Worm (Caenorhabditis elegans) whole organism, L1 larva: ENCODE data around the gene C32D5.11.

ENCODE experiments used
- C16A3.4 ChIP-seq: fragments of 150-350 bp; optimal IDR thresholded peaks from 2 replicates; lab custom pipeline; 2014; ENCODE audit warnings: missing biosample characterization, missing genetic modification characterization
- C34B4.2 ChIP-seq: sonication (generic microtip); optimal IDR thresholded peaks from 2 replicates; lab custom pipeline; 2017; ENCODE audit warnings: mild to moderate bottlenecking, missing genetic modification characterization, missing compliant biosample characterization
- F16B12.6 ChIP-seq: fragments of 150-350 bp; optimal IDR thresholded peaks from 2 replicates; lab custom pipeline; 2014; ENCODE audit warnings: missing biosample characterization, missing genetic modification characterization
- Y116A8C.19 ChIP-seq: sonication (generic microtip); optimal IDR thresholded peaks from 2 replicates; lab custom pipeline; 2016; ENCODE audit warnings: missing compliant biosample characterization, missing genetic modification characterization, borderline replicate concordance
- aly-2 ChIP-seq: fragments of 150-350 bp; optimal IDR thresholded peaks from 2 replicates; lab custom pipeline; 2014; ENCODE audit warnings: missing biosample characterization, missing genetic modification characterization
- ama-1 ChIP-seq: fragments of 150-350 bp; optimal IDR thresholded peaks from 2 replicates; lab custom pipeline; 2014
- blmp-1 ChIP-seq: fragments of 150-350 bp; optimal IDR thresholded peaks from 2 replicates; lab custom pipeline; 2014; ENCODE audit warnings: missing biosample characterization, missing genetic modification characterization
- ceh-8 ChIP-seq: fragments of 200-800 bp; sonication (Bioruptor generic); optimal IDR thresholded peaks from 2 replicates; lab custom pipeline; 2018; ENCODE audit warnings: mild to moderate bottlenecking, missing genetic modification characterization, moderate library complexity, missing compliant biosample characterization
- dpl-1 ChIP-seq, 3 experiments: fragments of 150-350 bp in 2 of 3; sonication (generic microtip) in 1 of 3; optimal IDR thresholded peaks; 2 replicates each; lab custom pipeline; 2014 to 2017; ENCODE audit warnings: missing biosample characterization in 3 of 3, missing genetic modification characterization in 3 of 3, missing genetic modification reagents in 3 of 3
- dsc-1 ChIP-seq: sonication (generic microtip); optimal IDR thresholded peaks from 2 replicates; lab custom pipeline; 2016; ENCODE audit warnings: mild to moderate bottlenecking, missing genetic modification characterization, missing compliant biosample characterization
- efl-1 ChIP-seq, 4 experiments: fragments of 150-350 bp; optimal IDR thresholded peaks in 3 of 4; peaks in 1 of 4; 1 replicate in 1 of 4; 2 replicates in 3 of 4; lab custom pipeline; 2014; ENCODE audit warnings: missing biosample characterization in 2 of 4, missing genetic modification characterization in 2 of 4, missing genetic modification reagents in 2 of 4
- efl-3 ChIP-seq: fragments of 200-800 bp; sonication (Bioruptor generic); optimal IDR thresholded peaks from 2 replicates; lab custom pipeline; 2018; ENCODE audit warnings: mild to moderate bottlenecking, missing genetic modification characterization, missing compliant biosample characterization
- egl-13 ChIP-seq: sonication (generic microtip); optimal IDR thresholded peaks from 2 replicates; lab custom pipeline; 2016; ENCODE audit warnings: missing genotype, missing genetic modification reagents, missing genetic modification characterization, missing compliant biosample characterization
- elt-2 ChIP-seq: sonication (generic microtip); optimal IDR thresholded peaks from 2 replicates; lab custom pipeline; 2016; ENCODE audit warnings: missing genetic modification characterization, mild to moderate bottlenecking, inconsistent platforms, missing compliant biosample characterization, missing genetic modification reagents
- elt-3 ChIP-seq, 6 experiments: fragments of 150-350 bp in 1 of 6; sonication (generic microtip); optimal IDR thresholded peaks; 2 replicates each; lab custom pipeline; 2017 to 2018; ENCODE audit warnings: missing biosample characterization in 6 of 6, missing genetic modification characterization in 6 of 6, inconsistent platforms in 1 of 6
- ets-5 ChIP-seq: fragments of 200-800 bp; sonication (Bioruptor generic); IDR thresholded peaks from 2 replicates; pipeline ENCODE4 v1.3.6; 2022; ENCODE audit warnings: missing genetic modification characterization, missing compliant biosample characterization
- grh-1 ChIP-seq: fragments of 200-800 bp; sonication (Bioruptor generic); IDR thresholded peaks from 2 replicates; pipeline ENCODE4 v1.3.6; 2022; ENCODE audit warnings: missing genetic modification reagents, missing genetic modification characterization, missing compliant biosample characterization
- hlh-17 ChIP-seq: fragments of 200-800 bp; sonication (Bioruptor generic); optimal IDR thresholded peaks from 2 replicates; lab custom pipeline; 2018; ENCODE audit warnings: missing genetic modification characterization, mild to moderate bottlenecking, missing compliant biosample characterization, moderate library complexity, borderline replicate concordance
- hpl-2 ChIP-seq: fragments of 150-350 bp; optimal IDR thresholded peaks from 2 replicates; lab custom pipeline; 2014; ENCODE audit warnings: missing biosample characterization, missing genetic modification reagents, missing genetic modification characterization
- irx-1 ChIP-seq: sonication (generic microtip); optimal IDR thresholded peaks from 2 replicates; lab custom pipeline; 2016; ENCODE audit warnings: missing genetic modification characterization, missing compliant biosample characterization
- isw-1 ChIP-seq: fragments of 200-800 bp; sonication (Bioruptor generic); IDR thresholded peaks from 2 replicates; pipeline ENCODE4 v1.3.6; 2022; ENCODE audit warnings: missing genetic modification characterization, missing compliant biosample characterization
- jun-1 ChIP-seq: fragments of 150-350 bp; optimal IDR thresholded peaks from 2 replicates; lab custom pipeline; 2014; ENCODE audit warnings: missing biosample characterization, missing genetic modification reagents, missing genetic modification characterization
- lin-14 ChIP-seq: fragments of 200-800 bp; sonication (Bioruptor generic); optimal IDR thresholded peaks from 2 replicates; lab custom pipeline; 2018; ENCODE audit warnings: mild to moderate bottlenecking, missing genetic modification characterization, moderate library complexity, missing compliant biosample characterization
- lin-15B ChIP-seq: fragments of 150-350 bp; sonication (generic microtip); optimal IDR thresholded peaks from 3 replicates; lab custom pipeline; 2014; ENCODE audit warnings: missing biosample characterization, missing genetic modification characterization
- lin-35 ChIP-seq, 2 experiments: fragments of 150-350 bp; optimal IDR thresholded peaks; 2 replicates each; lab custom pipeline; 2014; ENCODE audit warnings: missing biosample characterization in 2 of 2, missing genetic modification characterization in 2 of 2, missing genetic modification reagents in 2 of 2
- lin-39 ChIP-seq: fragments of 150-350 bp; optimal IDR thresholded peaks from 2 replicates; lab custom pipeline; 2014; ENCODE audit warnings: missing biosample characterization, missing genetic modification reagents, missing genetic modification characterization
- lsy-2 ChIP-seq, 2 experiments: fragments of 150-350 bp; optimal IDR thresholded peaks; 2 replicates each; lab custom pipeline; 2014; ENCODE audit warnings: missing biosample characterization in 2 of 2, missing genetic modification characterization in 2 of 2
- mab-9 ChIP-seq: fragments of 200-800 bp; sonication (Bioruptor generic); IDR thresholded peaks from 2 replicates; pipeline ENCODE4 v1.3.6; 2022; ENCODE audit warnings: missing genetic modification reagents, missing genetic modification characterization, missing compliant biosample characterization
- mep-1 ChIP-seq: fragments of 150-350 bp; optimal IDR thresholded peaks from 2 replicates; lab custom pipeline; 2014; ENCODE audit warnings: missing biosample characterization, missing genetic modification characterization
- nhr-12 ChIP-seq: sonication (generic microtip); optimal IDR thresholded peaks from 2 replicates; lab custom pipeline; 2017; ENCODE audit warnings: missing biosample characterization, missing genetic modification characterization
- nhr-20 ChIP-seq: sonication (generic microtip); optimal IDR thresholded peaks from 2 replicates; lab custom pipeline; 2016; ENCODE audit warnings: mild to moderate bottlenecking, missing genetic modification characterization, missing compliant biosample characterization
- nhr-47 ChIP-seq: sonication (generic microtip); optimal IDR thresholded peaks from 2 replicates; lab custom pipeline; 2016; ENCODE audit warnings: mild to moderate bottlenecking, missing genetic modification characterization, moderate library complexity, missing compliant biosample characterization
- nhr-71 ChIP-seq: sonication (generic microtip); optimal IDR thresholded peaks from 2 replicates; lab custom pipeline; 2016; ENCODE audit warnings: mild to moderate bottlenecking, missing genetic modification characterization, moderate library complexity, missing compliant biosample characterization
- nhr-84 ChIP-seq: sonication (generic microtip); optimal IDR thresholded peaks from 2 replicates; lab custom pipeline; 2017; ENCODE audit warnings: missing biosample characterization, missing genetic modification characterization
- nhr-85 ChIP-seq: sonication (generic microtip); peaks from one replicate; lab custom pipeline; 2016; ENCODE audit warnings: missing genetic modification characterization, inconsistent platforms, missing compliant biosample characterization
- nhr-90 ChIP-seq: sonication (generic microtip); optimal IDR thresholded peaks from 2 replicates; lab custom pipeline; 2016; ENCODE audit warnings: mild to moderate bottlenecking, missing genetic modification characterization, missing compliant biosample characterization; ENCODE audit not compliant: poor library complexity
- pag-3 ChIP-seq: sonication (generic microtip); optimal IDR thresholded peaks from 2 replicates; lab custom pipeline; 2017; ENCODE audit warnings: missing genetic modification characterization, mild to moderate bottlenecking, missing compliant biosample characterization, antibody characterized with exemption, borderline replicate concordance; ENCODE audit not compliant: insufficient read depth
- pqm-1 ChIP-seq: sonication (generic microtip); optimal IDR thresholded peaks from 3 replicates; lab custom pipeline; 2017; ENCODE audit warnings: missing biosample characterization, missing genetic modification characterization
- rnt-1 ChIP-seq: sonication (generic microtip); optimal IDR thresholded peaks from 2 replicates; lab custom pipeline; 2016; ENCODE audit warnings: mild to moderate bottlenecking, missing genetic modification characterization, moderate library complexity, missing compliant biosample characterization
- snu-23 ChIP-seq: sonication (generic microtip); optimal IDR thresholded peaks from 2 replicates; lab custom pipeline; 2016; ENCODE audit warnings: missing genetic modification characterization, missing compliant biosample characterization
- swsn-7 ChIP-seq: sonication (generic microtip); optimal IDR thresholded peaks from 2 replicates; lab custom pipeline; 2016; ENCODE audit warnings: missing genetic modification characterization, missing compliant biosample characterization
- tbx-2 ChIP-seq: sonication (generic microtip); optimal IDR thresholded peaks from 2 replicates; lab custom pipeline; 2016; ENCODE audit warnings: missing genetic modification characterization, missing compliant biosample characterization
- tlp-1 ChIP-seq: fragments of 150-350 bp; optimal IDR thresholded peaks from 2 replicates; lab custom pipeline; 2014; ENCODE audit warnings: missing biosample characterization, missing genetic modification characterization
- unc-30 ChIP-seq: sonication (generic microtip); optimal IDR thresholded peaks from 2 replicates; lab custom pipeline; 2017; ENCODE audit warnings: missing biosample characterization, missing genetic modification characterization
- unc-86 ChIP-seq: sonication (generic microtip); optimal IDR thresholded peaks from 2 replicates; lab custom pipeline; 2016; ENCODE audit warnings: missing genetic modification characterization, missing compliant biosample characterization
- vab-15 ChIP-seq: sonication (generic microtip); optimal IDR thresholded peaks from 2 replicates; lab custom pipeline; 2017; ENCODE audit warnings: missing genotype, mild to moderate bottlenecking, missing genetic modification characterization, missing compliant biosample characterization
- xbp-1 ChIP-seq: sonication (generic microtip); optimal IDR thresholded peaks from 2 replicates; lab custom pipeline; 2016; ENCODE audit warnings: missing genetic modification characterization, missing compliant biosample characterization
- ztf-11 ChIP-seq, 2 experiments: sonication (generic microtip); optimal IDR thresholded peaks; 2 replicates each; lab custom pipeline; 2016 to 2017; ENCODE audit warnings: missing genetic modification characterization in 2 of 2, missing biosample characterization in 1 of 2, missing compliant biosample characterization in 1 of 2
- ztf-4 ChIP-seq: fragments of 150-350 bp; optimal IDR thresholded peaks from 2 replicates; lab custom pipeline; 2014; ENCODE audit warnings: missing biosample characterization, missing genetic modification characterization

The C32D5.11 gene

ce11 chrII:6328672-6329071 lies 26.6 kb downstream of the C32D5.11 start:
- TF ChIP-seq C34B4.2 (tag; lab: Kevin White, UChicago): no peak
- TF ChIP-seq lsy-2 (tag; optimal IDR thresholded peaks at IDR 0.05; lab: Kevin White, UChicago): peak in 1 of 2 experiments; percentile 13
- peak; percentile 4 for TF ChIP-seq nhr-20
- peak; percentile 14 for TF ChIP-seq nhr-71 (tag; lab: Kevin White, UChicago)
- no peak for TF ChIP-seq efl-1 (optimal IDR thresholded peaks at IDR 0.05; lab: Kevin White, UChicago)
- TF ChIP-seq efl-1 (GFP tag; optimal IDR thresholded peaks at IDR 0.05 in 1 of 2; lab: Kevin White, UChicago): peak in 1 of 2 experiments; percentile 43
- peak; percentile 30 for TF ChIP-seq tlp-1 (tag; lab: Kevin White, UChicago)
- peak; percentile 38 for TF ChIP-seq nhr-90 (tag; lab: Kevin White, UChicago)
- no peak for TF ChIP-seq dpl-1 (GFP tag; optimal IDR thresholded peaks at IDR 0.05; lab: Kevin White, UChicago)
- peak; percentile 37 for TF ChIP-seq ama-1 (lab: Kevin White, UChicago)
- TF ChIP-seq lin-35 (GFP tag; optimal IDR thresholded peaks at IDR 0.05; lab: Kevin White, UChicago): peak in 1 of 2 experiments; percentile 65
- peak; percentile 37 for TF ChIP-seq pqm-1 (tag; lab: Kevin White, UChicago)
- no peak for TF ChIP-seq hpl-2 (GFP tag; lab: Kevin White, UChicago)
- peak; percentile 95 for TF ChIP-seq elt-2 (tag; lab: Kevin White, UChicago)
- peak; percentile 33 for TF ChIP-seq lin-14 (GFP tag; lab: Kevin White, UChicago)

DNA sequence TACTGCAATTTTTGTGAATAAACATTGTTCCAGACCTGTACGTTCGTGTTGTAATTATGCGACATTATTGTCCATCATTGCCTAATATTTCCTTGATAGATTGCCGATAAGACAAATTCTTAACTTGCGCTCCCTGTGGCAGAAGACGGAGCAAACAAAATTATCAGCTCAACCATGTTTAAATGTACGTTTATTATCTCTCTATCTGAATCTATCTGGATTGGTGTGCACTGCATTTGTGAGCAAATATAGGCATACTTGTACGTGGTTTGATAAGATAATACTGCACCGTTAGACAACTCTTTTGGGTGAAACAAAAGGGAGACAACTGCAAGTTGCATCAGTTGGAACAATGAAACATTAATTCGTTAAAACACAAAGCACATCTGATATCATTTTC lies 27.9 kb downstream of the C32D5.11 start:
- TF ChIP-seq dsc-1 (no peak), ets-5 (no peak), rnt-1 (tag; lab: Kevin White, UChicago) (no peak), nhr-84 (tag; lab: Kevin White, UChicago) (no peak), elt-3 (tag; optimal IDR thresholded peaks at IDR 0.05; lab: Kevin White, UChicago) (no peak), isw-1 (GFP tag; lab: Robert Waterston, UW) (no peak), ama-1 (lab: Kevin White, UChicago) (no peak), ceh-8 (GFP tag; lab: Kevin White, UChicago) (no peak), nhr-12 (tag; lab: Kevin White, UChicago) (no peak), hlh-17 (no peak), nhr-47 (tag; lab: Kevin White, UChicago) (no peak), egl-13 (tag; lab: Kevin White, UChicago) (no peak), pag-3 (tag; lab: Kevin White, UChicago) (no peak), efl-1 (optimal IDR thresholded peaks at IDR 0.05; lab: Kevin White, UChicago) (no peak), efl-1 (GFP tag; optimal IDR thresholded peaks at IDR 0.05 in 1 of 2; lab: Kevin White, UChicago) (peak in 1 of 2 experiments; percentile 60), swsn-7 (tag; lab: Kevin White, UChicago) (no peak), blmp-1 (tag; lab: Kevin White, UChicago) (no peak), mep-1 (tag; lab: Kevin White, UChicago) (no peak), Y116A8C.19 (tag; lab: Kevin White, UChicago) (no peak), xbp-1 (tag; lab: Kevin White, UChicago) (no peak), aly-2 (tag; lab: Kevin White, UChicago) (no peak), unc-86 (tag; lab: Kevin White, UChicago) (no peak), nhr-90 (tag; lab: Kevin White, UChicago) (peak; percentile 4), tbx-2 (no peak), nhr-71 (tag; lab: Kevin White, UChicago) (peak; percentile 19), C16A3.4 (tag; lab: Kevin White, UChicago) (no peak), nhr-85 (tag; lab: Kevin White, UChicago) (no peak), ztf-11 (tag; optimal IDR thresholded peaks at IDR 0.05; lab: Kevin White, UChicago) (no peak), grh-1 (GFP tag; lab: Robert Waterston, UW) (no peak), lin-39 (tag; lab: Kevin White, UChicago) (no peak), tlp-1 (tag; lab: Kevin White, UChicago) (no peak), jun-1 (tag; lab: Kevin White, UChicago) (peak; percentile 34), mab-9 (no peak), lin-15B (tag; lab: Kevin White, UChicago) (no peak), unc-30 (tag; lab: Kevin White, UChicago) (no peak), F16B12.6 (tag; lab: Kevin White, UChicago) (no peak), irx-1 (tag; lab: Kevin White, UChicago) (no peak), nhr-20 (peak; percentile 16), ztf-4 (tag; lab: Kevin White, UChicago) (no peak), elt-2 (tag; lab: Kevin White, UChicago) (peak; percentile 97), efl-3 (no peak), vab-15 (tag; lab: Kevin White, UChicago) (no peak), lin-35 (GFP tag; optimal IDR thresholded peaks at IDR 0.05; lab: Kevin White, UChicago) (peak in 1 of 2 experiments; percentile 21), snu-23 (no peak)
